Fruit fly (Drosophila melanogaster) whole organism, embryonic: ENCODE results near the gene Acbp6.

Source experiments
- CG10979 ChIP-seq: fragments of 200-800 bp; sonication (Bioruptor generic); optimal IDR thresholded peaks from 2 replicates; lab custom pipeline; 2018; ENCODE audit warnings: missing biosample characterization, mild to moderate bottlenecking, missing genetic modification characterization, moderate library complexity
- CG11504 ChIP-seq: fragments of 200-800 bp; sonication (Bioruptor generic); optimal IDR thresholded peaks from 3 replicates; lab custom pipeline; 2019; ENCODE audit warnings: missing biosample characterization, mild to moderate bottlenecking, missing genetic modification characterization, moderate library complexity
- CG12071 ChIP-seq: fragments of 200-800 bp; sonication (Bioruptor generic); optimal IDR thresholded peaks from 3 replicates; lab custom pipeline; 2018; ENCODE audit warnings: missing biosample characterization, mild to moderate bottlenecking, missing genetic modification characterization
- CG13123 ChIP-seq: fragments of 200-800 bp; sonication (Bioruptor generic); optimal IDR thresholded peaks from 2 replicates; lab custom pipeline; 2016; ENCODE audit warnings: missing biosample characterization, missing genetic modification characterization
- CG1603 ChIP-seq: fragments of 200-800 bp; sonication (Bioruptor generic); optimal IDR thresholded peaks from 2 replicates; lab custom pipeline; 2019; ENCODE audit warnings: missing biosample characterization, mild to moderate bottlenecking, missing genetic modification characterization, moderate library complexity
- CG17186 ChIP-seq: fragments of 200-800 bp; sonication (Bioruptor generic); optimal IDR thresholded peaks from 3 replicates; lab custom pipeline; 2017; ENCODE audit warnings: missing biosample characterization, missing genetic modification reagents, missing genetic modification characterization
- CG4360 ChIP-seq: fragments of 200-800 bp; sonication (Bioruptor generic); IDR thresholded peaks from 2 replicates; pipeline ENCODE4 v1.3.6; 2022; ENCODE audit warnings: missing biosample characterization, missing genetic modification characterization
- CG6813 ChIP-seq: fragments of 200-800 bp; sonication (Bioruptor generic); optimal IDR thresholded peaks from 2 replicates; lab custom pipeline; 2017; ENCODE audit warnings: missing biosample characterization, missing genetic modification characterization, mild to moderate bottlenecking, moderate library complexity, missing genetic modification reagents
- CG7839 ChIP-seq: fragments of 200-800 bp; sonication (Bioruptor generic); optimal IDR thresholded peaks from 3 replicates; lab custom pipeline; 2018; ENCODE audit warnings: missing biosample characterization, mild to moderate bottlenecking, missing genetic modification characterization, moderate library complexity
- CG8281 ChIP-seq: fragments of 200-800 bp; sonication (Bioruptor generic); optimal IDR thresholded peaks from 2 replicates; lab custom pipeline; 2018; ENCODE audit warnings: missing biosample characterization, mild to moderate bottlenecking, missing genetic modification characterization, moderate library complexity
- Drgx ChIP-seq: fragments of 200-800 bp; sonication (Bioruptor generic); IDR thresholded peaks from 2 replicates; pipeline ENCODE4 v1.3.6; 2022; ENCODE audit warnings: missing biosample characterization, missing genetic modification characterization
- Eip74EF ChIP-seq, 2 experiments: fragments of 200-800 bp in 1 of 2; fragments of >200 bp in 1 of 2; sonication (Bioruptor generic) in 1 of 2; optimal IDR thresholded peaks; 2 replicates each; lab custom pipeline; 2017 to 2019; ENCODE audit warnings: missing biosample characterization in 2 of 2, missing genetic modification characterization in 2 of 2, mild to moderate bottlenecking in 1 of 2, moderate library complexity in 1 of 2
- HLH4C ChIP-seq: fragments of 200-800 bp; sonication (Bioruptor generic); IDR thresholded peaks from 3 replicates; pipeline ENCODE4 v1.3.6; 2022; ENCODE audit warnings: missing biosample characterization, missing genetic modification characterization; ENCODE audit not compliant: partially characterized antibody
- Hr78 ChIP-seq, 2 experiments: fragments of 200-800 bp in 1 of 2; fragments of >200 bp in 1 of 2; sonication (Bioruptor generic) in 1 of 2; optimal IDR thresholded peaks; 2 replicates each; lab custom pipeline; 2017 to 2019; ENCODE audit warnings: missing biosample characterization in 2 of 2, missing genetic modification characterization in 2 of 2, mild to moderate bottlenecking in 1 of 2, moderate library complexity in 1 of 2
- MESR4 ChIP-seq: fragments of 200-800 bp; sonication (Bioruptor generic); optimal IDR thresholded peaks from 2 replicates; lab custom pipeline; 2018; ENCODE audit warnings: missing biosample characterization, mild to moderate bottlenecking, missing genetic modification characterization, moderate library complexity
- Sox100B ChIP-seq: fragments of 200-800 bp; sonication (Bioruptor generic); optimal IDR thresholded peaks from 3 replicates; lab custom pipeline; 2018; ENCODE audit warnings: missing biosample characterization, mild to moderate bottlenecking, missing genetic modification characterization
- Stat92E ChIP-seq, 3 experiments: fragments of >200 bp in 2 of 3; fragments of 200-800 bp in 1 of 3; sonication (Bioruptor generic) in 1 of 3; optimal IDR thresholded peaks; 2 replicates each; lab custom pipeline; 2017 to 2019; ENCODE audit warnings: missing biosample characterization in 3 of 3, missing genetic modification characterization in 3 of 3, mild to moderate bottlenecking in 1 of 3, moderate library complexity in 1 of 3
- Taf1 ChIP-seq: fragments of 200-800 bp; sonication (Bioruptor generic); IDR thresholded peaks from 2 replicates; pipeline ENCODE4 v1.3.6; 2022; ENCODE audit warnings: missing biosample characterization, missing genetic modification characterization
- ash1 ChIP-seq: fragments of 200-800 bp; sonication (Bioruptor generic); optimal IDR thresholded peaks from 2 replicates; lab custom pipeline; 2018; ENCODE audit warnings: missing biosample characterization, mild to moderate bottlenecking, missing genetic modification characterization
- btn ChIP-seq: fragments of 200-800 bp; sonication (Bioruptor generic); optimal IDR thresholded peaks from 2 replicates; lab custom pipeline; 2016; ENCODE audit warnings: missing biosample characterization, missing genetic modification characterization
- cg ChIP-seq: fragments of 200-800 bp; sonication (Bioruptor generic); optimal IDR thresholded peaks from 3 replicates; lab custom pipeline; 2019; ENCODE audit warnings: missing biosample characterization, mild to moderate bottlenecking, missing genetic modification characterization, moderate library complexity
- chinmo ChIP-seq: fragments of 200-800 bp; sonication (Bioruptor generic); IDR thresholded peaks from 4 replicates; pipeline ENCODE4 v1.3.6; 2022; ENCODE audit warnings: missing biosample characterization, missing genetic modification characterization; ENCODE audit not compliant: partially characterized antibody
- ems ChIP-seq: fragments of 200-800 bp; sonication (Bioruptor generic); optimal IDR thresholded peaks from 3 replicates; lab custom pipeline; 2016; ENCODE audit warnings: missing biosample characterization, missing genetic modification characterization
- oc ChIP-seq: fragments of 200-800 bp; sonication (Bioruptor generic); optimal IDR thresholded peaks from 2 replicates; lab custom pipeline; 2018; ENCODE audit warnings: missing biosample characterization, mild to moderate bottlenecking, missing genetic modification characterization, moderate library complexity
- ranshi ChIP-seq: fragments of 200-800 bp; sonication (Bioruptor generic); IDR thresholded peaks from 2 replicates; pipeline ENCODE4 v1.3.6; 2022; ENCODE audit warnings: missing biosample characterization, missing genetic modification characterization
- sens ChIP-seq: fragments of 200-800 bp; sonication (Bioruptor generic); peaks from one replicate; lab custom pipeline; 2016; ENCODE audit warnings: missing biosample characterization, missing genetic modification characterization
- stwl ChIP-seq: fragments of 200-800 bp; sonication (Bioruptor generic); optimal IDR thresholded peaks from 3 replicates; lab custom pipeline; 2018; ENCODE audit warnings: missing biosample characterization, mild to moderate bottlenecking, missing genetic modification characterization, moderate library complexity
- ttk ChIP-seq: fragments of 200-800 bp; sonication (Bioruptor generic); IDR thresholded peaks from 2 replicates; pipeline ENCODE4 v2.1.2; 2022; ENCODE audit warnings: missing biosample characterization, missing genetic modification characterization
- tup ChIP-seq: fragments of 200-800 bp; sonication (Bioruptor generic); optimal IDR thresholded peaks from 2 replicates; lab custom pipeline; 2016; ENCODE audit warnings: missing biosample characterization, mild to moderate bottlenecking, missing genetic modification characterization, moderate library complexity
- twi ChIP-seq: fragments of 200-800 bp; optimal IDR thresholded peaks from 2 replicates; lab custom pipeline; 2019; ENCODE audit warnings: missing biosample characterization, mild to moderate bottlenecking, missing genetic modification characterization, moderate library complexity
- z ChIP-seq: fragments of 200-800 bp; sonication (Bioruptor generic); IDR thresholded peaks from 3 replicates; pipeline ENCODE4 v1.3.6; 2022; ENCODE audit warnings: missing biosample characterization, missing genetic modification characterization
- zfh1 ChIP-seq: fragments of 200-800 bp; sonication (Bioruptor generic); IDR thresholded peaks from 3 replicates; pipeline ENCODE4 v1.3.6; 2022; ENCODE audit warnings: missing biosample characterization, missing genetic modification characterization

The Acbp6 gene

dm6 chr3L:7137613-7138189, 9.0 kb downstream of the Acbp6 start (continued):
- TF ChIP-seq CG17186 (no peak), cg (GFP tag; lab: Kevin White, UChicago) (peak; percentile 9), Stat92E (GFP tag; optimal IDR thresholded peaks at IDR 0.05; lab: Kevin White, UChicago) (peak in 1 of 3 experiments; percentile 97), CG4360 (GFP tag; lab: Robert Waterston, UW) (peak; percentile 96), ttk (GFP tag; lab: Robert Waterston, UW) (no peak), CG12071 (GFP tag; lab: Kevin White, UChicago) (no peak), Eip74EF (GFP tag; optimal IDR thresholded peaks at IDR 0.05; lab: Kevin White, UChicago) (peak in 1 of 2 experiments; percentile 43), sens (peak; percentile 52), MESR4 (GFP tag; lab: Kevin White, UChicago) (no peak), zfh1 (no peak), chinmo (0 out of 4 replicates have a peak, but pooled peaks have one; percentile 64), CG8281 (no peak), CG1603 (tag; lab: Kevin White, UChicago) (no peak), CG10979 (tag; lab: Kevin White, UChicago) (no peak), ash1 (GFP tag; lab: Kevin White, UChicago) (no peak), CG6813 (GFP tag; lab: Kevin White, UChicago) (no peak), CG11504 (tag; lab: Kevin White, UChicago) (peak; percentile 48)

dm6 chr3L:7143283-7143682, 14.6 kb downstream of the Acbp6 start:
- no peak for TF ChIP-seq Sox100B
- peak; percentile 40 for TF ChIP-seq stwl (tag; lab: Kevin White, UChicago)
- peak; percentile 6; the same call in 1 of the 3 replicates for TF ChIP-seq z (GFP tag; lab: Robert Waterston, UW)
- no peak for TF ChIP-seq btn
- TF ChIP-seq CG13123 = no peak
- no peak for TF ChIP-seq ranshi (GFP tag; lab: Robert Waterston, UW)

DNA sequence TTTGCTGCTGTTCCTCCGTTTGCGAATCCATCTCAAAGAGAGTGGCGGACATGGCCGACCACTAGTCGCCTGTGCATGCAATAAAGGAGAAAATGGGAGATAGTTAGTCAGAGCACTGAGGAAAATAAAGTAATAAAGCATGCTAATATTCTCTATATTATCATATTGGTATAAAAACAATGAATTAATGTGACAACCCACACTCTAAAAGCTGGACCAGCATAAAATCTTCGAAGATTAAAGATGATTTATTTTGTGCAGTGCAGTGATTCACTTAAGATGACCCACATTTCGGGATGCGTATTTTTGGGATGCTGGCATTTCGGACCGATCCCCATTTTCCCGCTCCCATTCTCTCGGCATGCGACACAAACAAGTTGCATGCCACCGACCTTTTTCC, 19.1 kb downstream of the Acbp6 start:
- TF ChIP-seq ems (GFP tag; lab: Kevin White, UChicago) (no peak), Taf1 (GFP tag; lab: Robert Waterston, UW) (no peak), sens (peak; percentile 63), Drgx (GFP tag; lab: Robert Waterston, UW) (peak; percentile 56; the same call in 1 of the 2 replicates)

DNA sequence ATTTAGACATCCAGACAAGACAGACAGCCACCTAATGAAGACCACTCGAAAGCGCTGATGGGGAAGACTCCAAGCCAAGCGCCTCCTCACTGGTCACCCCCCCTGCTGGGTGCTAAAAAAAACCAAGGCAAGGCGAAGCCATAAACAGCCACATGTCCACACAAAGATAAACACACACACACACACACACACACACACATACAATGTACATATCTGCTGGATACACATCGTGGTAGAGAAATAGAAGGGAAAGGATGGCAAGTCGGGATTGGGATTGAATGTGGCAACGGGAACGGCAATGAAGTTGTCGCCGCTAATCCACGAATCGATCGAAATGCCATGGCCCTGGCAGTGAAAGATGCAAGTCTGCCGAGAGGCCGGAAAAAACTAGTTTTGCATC, 20.7 kb downstream of the Acbp6 start:
- TF ChIP-seq Hr78 (GFP tag; optimal IDR thresholded peaks at IDR 0.05; lab: Kevin White, UChicago) (no peak), HLH4C (GFP tag; lab: Robert Waterston, UW) (0 out of 3 replicates have a peak, but pooled peaks have one; percentile 26), twi (peak; percentile 22), tup (GFP tag; lab: Kevin White, UChicago) (no peak), cg (GFP tag; lab: Kevin White, UChicago) (peak; percentile 64), CG7839 (tag; lab: Kevin White, UChicago) (no peak), chinmo (0 out of 4 replicates have a peak, but pooled peaks have one; percentile 18), oc (tag; lab: Kevin White, UChicago) (peak; percentile 24)
